Worm (Caenorhabditis elegans): ENCODE measurements around the gene F25B3.4.

The F25B3.4 gene

DNA sequence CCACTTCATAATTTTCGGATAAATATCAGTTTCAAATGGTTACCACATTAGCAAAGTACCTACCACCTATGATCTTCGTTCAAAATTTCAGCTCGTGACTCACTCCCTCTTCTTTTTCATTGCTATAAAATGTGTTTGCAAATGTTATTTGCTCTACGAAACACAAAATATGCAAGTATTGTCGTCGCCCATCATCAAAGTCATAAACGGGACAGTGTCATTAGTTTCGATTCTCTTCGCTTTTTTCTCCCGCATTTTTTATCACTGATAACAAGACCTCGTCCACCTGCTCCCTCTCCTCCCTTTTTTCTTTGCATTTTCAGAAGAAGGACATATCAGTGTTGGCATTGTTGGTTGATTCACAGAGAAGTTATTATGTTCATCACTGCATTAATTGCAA lies 42.1 kb downstream of the F25B3.4 start, which contains the start of gene C50F4.1:
TSS of gene C50F4.1 (plus strand) at position 324 of the 400 bp plus-strand sequence.
- TF ChIP-seq tra-4 (tag; optimal IDR thresholded peaks at IDR 0.05) = no peak
- TF ChIP-seq ceh-36 (tag; optimal IDR thresholded peaks at IDR 0.05) = no peak
- TF ChIP-seq F13C5.2 (tag; optimal IDR thresholded peaks at IDR 0.05) = no peak
- no peak for TF ChIP-seq ceh-13 (GFP tag; optimal IDR thresholded peaks at IDR 0.05)
- no peak for TF ChIP-seq hnd-1 (tag; optimal IDR thresholded peaks at IDR 0.05)
- TF ChIP-seq ama-1 (optimal IDR thresholded peaks at IDR 0.05) = no peak
- TF ChIP-seq hmg-4 (GFP tag; optimal IDR thresholded peaks at IDR 0.05) = no peak

- TF ChIP-seq flt-1 (GFP tag; IDR thresholded peaks at IDR 0.05) = no peak
- TF ChIP-seq tbx-37 (GFP tag; conservative IDR thresholded peaks at IDR 0.05) = no peak
- no peak for TF ChIP-seq B0310.2 (tag; optimal IDR thresholded peaks at IDR 0.05)
- TF ChIP-seq tbx-11 (GFP tag; IDR thresholded peaks at IDR 0.05) = no peak
- TF ChIP-seq aly-1 (tag; optimal IDR thresholded peaks at IDR 0.05) = no peak
- TF ChIP-seq ceh-36 (tag; optimal IDR thresholded peaks at IDR 0.05) = no peak
- TF ChIP-seq scrt-1 (GFP tag; IDR thresholded peaks at IDR 0.05) = no peak
- no peak for TF ChIP-seq hmbx-1 (tag; optimal IDR thresholded peaks at IDR 0.05)
- no peak for TF ChIP-seq hmg-4 (GFP tag; optimal IDR thresholded peaks at IDR 0.05)
- no peak for TF ChIP-seq ets-7 (tag; optimal IDR thresholded peaks at IDR 0.05)
- TF ChIP-seq hnd-1 (tag; optimal IDR thresholded peaks at IDR 0.05) = no peak
- no peak for TF ChIP-seq ama-1 (optimal IDR thresholded peaks at IDR 0.05)
- no peak for TF ChIP-seq pes-1 (GFP tag; IDR thresholded peaks at IDR 0.05)
Measured at ce11 chrV:9524099-9524498, 44.5 kb downstream of the F25B3.4 start, which contains the start of gene C50F4.9. TSS of gene C50F4.9 (minus strand) at chrV:9524199.

DNA sequence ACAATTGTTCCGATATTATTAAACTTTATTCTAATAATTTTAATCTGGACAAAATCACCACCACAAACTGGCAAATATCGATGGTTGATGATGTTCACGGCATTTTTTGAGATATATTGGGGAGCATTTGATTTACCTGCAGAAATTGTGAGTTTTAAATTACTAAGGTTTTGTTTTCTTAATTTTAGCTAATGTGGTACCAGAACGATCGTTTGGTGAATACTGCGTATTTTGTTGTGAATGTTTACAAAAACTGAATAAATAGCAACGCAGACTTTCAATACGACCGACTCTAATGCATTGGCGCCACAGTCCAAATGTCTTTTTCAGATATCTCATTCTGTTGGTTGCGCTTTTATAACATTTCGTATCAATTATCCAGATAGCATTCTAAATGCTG lies 46.9 kb downstream of the F25B3.4 start:
- TF ChIP-seq aly-1 (tag; optimal IDR thresholded peaks at IDR 0.05) = no peak

- TF ChIP-seq pes-1 (GFP tag; IDR thresholded peaks at IDR 0.05) (no peak), B0310.2 (tag; optimal IDR thresholded peaks at IDR 0.05) (no peak), scrt-1 (GFP tag; IDR thresholded peaks at IDR 0.05) (no peak), ceh-13 (GFP tag; optimal IDR thresholded peaks at IDR 0.05) (no peak), aly-1 (tag; optimal IDR thresholded peaks at IDR 0.05) (no peak), tbx-37 (GFP tag; conservative IDR thresholded peaks at IDR 0.05) (no peak), flt-1 (GFP tag; IDR thresholded peaks at IDR 0.05) (no peak), hmg-4 (GFP tag; optimal IDR thresholded peaks at IDR 0.05) (no peak), ceh-36 (tag; optimal IDR thresholded peaks at IDR 0.05) (no peak), ets-7 (tag; optimal IDR thresholded peaks at IDR 0.05) (no peak), hnd-1 (tag; optimal IDR thresholded peaks at IDR 0.05) (no peak), hmbx-1 (tag; optimal IDR thresholded peaks at IDR 0.05) (no peak)
Measured at ce11 chrV:9518832-9519231, 49.8 kb downstream of the F25B3.4 start, which contains the start of gene C50F4.8. TSS of gene C50F4.8 (minus strand) at chrV:9518859.

DNA sequence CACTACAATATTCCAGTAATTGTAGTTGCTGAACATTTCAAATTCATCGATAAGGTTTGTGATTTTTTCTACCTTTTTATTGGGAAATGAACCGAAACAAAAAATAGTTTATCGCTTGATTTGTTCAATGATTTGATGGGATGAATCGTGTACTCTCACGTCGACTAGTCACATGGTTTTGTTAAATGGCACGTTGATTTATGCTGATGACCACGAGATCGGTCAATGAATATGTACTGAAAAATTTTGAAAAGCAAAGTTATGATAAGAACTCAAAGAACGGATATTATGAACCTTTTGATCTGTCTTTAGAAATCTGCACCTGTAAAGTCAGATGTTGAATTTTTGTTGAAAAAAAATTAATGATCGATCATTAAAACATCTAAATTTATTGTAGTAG lies 52.3 kb downstream of the F25B3.4 start:
- TF ChIP-seq flt-1 (GFP tag; IDR thresholded peaks at IDR 0.05) (no peak), ets-7 (tag; optimal IDR thresholded peaks at IDR 0.05) (no peak), hnd-1 (tag; optimal IDR thresholded peaks at IDR 0.05) (no peak), scrt-1 (GFP tag; IDR thresholded peaks at IDR 0.05) (no peak), B0310.2 (tag; optimal IDR thresholded peaks at IDR 0.05) (no peak), ceh-36 (tag; optimal IDR thresholded peaks at IDR 0.05) (no peak), hmbx-1 (tag; optimal IDR thresholded peaks at IDR 0.05) (no peak), sea-1 (GFP tag; conservative IDR thresholded peaks at IDR 0.05) (no peak), F13C5.2 (tag; optimal IDR thresholded peaks at IDR 0.05) (no peak)

Data from whole organism, early embryonic.